Worm (Caenorhabditis elegans) whole organism, L4/young adult: ENCODE measurements around the gene C03E10.3.

ENCODE experiments used
- W03F9.2 ChIP-seq: fragments of 150-350 bp; optimal IDR thresholded peaks from 2 replicates; lab custom pipeline; 2014; ENCODE audit warnings: missing biosample characterization, missing genetic modification characterization
- dao-5 ChIP-seq: sonication (generic microtip); optimal IDR thresholded peaks from 2 replicates; lab custom pipeline; 2016; ENCODE audit warnings: missing genotype, missing genetic modification characterization, moderate library complexity, missing compliant biosample characterization

ce11 chrV:11316801-11317200, 30.6 kb downstream of the C03E10.3 start, which contains the start of gene cutl-18:
- TF ChIP-seq dao-5 (tag; lab: Kevin White, UChicago), result no peak
- TF ChIP-seq W03F9.2, result no peak
